Fruit fly (Drosophila melanogaster): ENCODE results near the gene Rhau.
A peak's percentile ranks its signal among the peaks of the same experiment; 100 is the strongest.

Rhau gene

dm6 chr2L:20799991-20800897, 42.5 kb upstream of the Rhau start (continued):
- TF ChIP-seq sqz (GFP tag; optimal IDR thresholded peaks at IDR 0.05) (peak; percentile 24), ham (GFP tag; IDR thresholded peaks at IDR 0.05) (no peak), hth (optimal IDR thresholded peaks at IDR 0.05) (no peak), CG13894 (tag; optimal IDR thresholded peaks at IDR 0.05) (peak; percentile 94), salm (tag; optimal IDR thresholded peaks at IDR 0.05) (no peak), Dip3 (GFP tag; optimal IDR thresholded peaks at IDR 0.05) (peak; percentile 81), CG9727 (GFP tag; optimal IDR thresholded peaks at IDR 0.05) (peak; percentile 86), Abd-B (GFP tag; optimal IDR thresholded peaks at IDR 0.05) (peak; percentile 68), Adf1 (GFP tag; IDR thresholded peaks at IDR 0.05) (no peak), Sry-δ (GFP tag; optimal IDR thresholded peaks at IDR 0.05) (peak; percentile 37), Fer1 (GFP tag; optimal IDR thresholded peaks at IDR 0.05) (peak; percentile 88), CG34224 (GFP tag; IDR thresholded peaks at IDR 0.05; ENCODE audit: partially characterized antibody) (peak; percentile 8; the same call in 1 of the 3 replicates), gro (GFP tag; optimal IDR thresholded peaks at IDR 0.05) (peak; percentile 88), sr (GFP tag; IDR thresholded peaks at IDR 0.05) (no peak), jigr1 (GFP tag; IDR thresholded peaks at IDR 0.05) (no peak), pb (GFP tag; optimal IDR thresholded peaks at IDR 0.05) (peak; percentile 60), eyg (GFP tag; optimal IDR thresholded peaks at IDR 0.05) (peak; percentile 75), CG17612 (GFP tag; IDR thresholded peaks at IDR 0.05) (0 out of 2 replicates have a peak, but pooled peaks have one; percentile 14), Ravus (GFP tag; IDR thresholded peaks at IDR 0.05) (no peak), Rfx (GFP tag; IDR thresholded peaks at IDR 0.05) (peak; percentile 87), CG12155 (GFP tag; optimal IDR thresholded peaks at IDR 0.05) (peak; percentile 78), CG6654 (GFP tag; optimal IDR thresholded peaks at IDR 0.05) (peak; percentile 14), CG1233 (GFP tag; optimal IDR thresholded peaks at IDR 0.05) (peak; percentile 69), Mad (GFP tag; optimal IDR thresholded peaks at IDR 0.05) (peak; percentile 74), Tbp (GFP tag; optimal IDR thresholded peaks at IDR 0.05) (no peak), rib (GFP tag; IDR thresholded peaks at IDR 0.05) (peak; percentile 75), CG9797 (GFP tag; optimal IDR thresholded peaks at IDR 0.05) (no peak), Gsc (GFP tag; IDR thresholded peaks at IDR 0.05) (no peak), CG12744 (GFP tag; optimal IDR thresholded peaks at IDR 0.05) (peak; percentile 62), Sox102F (GFP tag; optimal IDR thresholded peaks at IDR 0.05) (peak; percentile 49), sd (tag; optimal IDR thresholded peaks at IDR 0.05) (peak; percentile 35), CG2712 (tag; optimal IDR thresholded peaks at IDR 0.05) (peak; percentile 77), Dfd (GFP tag; optimal IDR thresholded peaks at IDR 0.05) (no peak), CG17912 (GFP tag; optimal IDR thresholded peaks at IDR 0.05) (no peak), pita (GFP tag; optimal IDR thresholded peaks at IDR 0.05) (no peak), Dip2 (GFP tag; IDR thresholded peaks at IDR 0.05) (no peak), Atf3 (GFP tag; optimal IDR thresholded peaks at IDR 0.05) (peak; percentile 18), CG8089 (GFP tag; optimal IDR thresholded peaks at IDR 0.05) (peak; percentile 37), Ada2b (GFP tag; IDR thresholded peaks at IDR 0.05) (peak; percentile 72), Doc3 (GFP tag; IDR thresholded peaks at IDR 0.05; ENCODE audit: partially characterized antibody) (no peak), croc (GFP tag; conservative IDR thresholded peaks at IDR 0.05) (peak; percentile 53), CG9932 (GFP tag; IDR thresholded peaks at IDR 0.05) (peak; percentile 87), CG4328 (GFP tag; optimal IDR thresholded peaks at IDR 0.05) (peak; percentile 41), CG18599 (GFP tag; optimal IDR thresholded peaks at IDR 0.05) (peak; percentile 96), CG14965 (GFP tag; optimal IDR thresholded peaks at IDR 0.05; ENCODE audit: borderline replicate concordance) (peak; percentile 48), tll (GFP tag; optimal IDR thresholded peaks at IDR 0.05) (peak in 1 of 2 experiments; percentile 59), psq (GFP tag; optimal IDR thresholded peaks at IDR 0.05) (peak; percentile 73), maf-S (GFP tag; optimal IDR thresholded peaks at IDR 0.05) (peak; percentile 76), CG2678 (tag; optimal IDR thresholded peaks at IDR 0.05) (peak; percentile 87)

All from whole organism, embryonic.